Worm (Caenorhabditis elegans) whole organism, L2 larva: ENCODE data around the gene Y46B2A.3.

Experiments
- C34F6.9 ChIP-seq: fragments of 150-350 bp; optimal IDR thresholded peaks from 2 replicates; lab custom pipeline; 2014; ENCODE audit warnings: missing biosample characterization, missing genetic modification characterization
- F13H6.1 ChIP-seq: sonication (generic microtip); optimal IDR thresholded peaks from 2 replicates; lab custom pipeline; 2016; ENCODE audit warnings: missing genetic modification characterization, missing compliant biosample characterization
- Y55F3AM.14 ChIP-seq: fragments of 200-800 bp; sonication (Bioruptor generic); optimal IDR thresholded peaks from 2 replicates; lab custom pipeline; 2018; ENCODE audit warnings: mild to moderate bottlenecking, missing genetic modification characterization, missing compliant biosample characterization
- alr-1 ChIP-seq: fragments of 150-350 bp; optimal IDR thresholded peaks from 2 replicates; lab custom pipeline; 2014; ENCODE audit warnings: missing biosample characterization, missing genetic modification characterization
- ama-1 ChIP-seq: fragments of 150-350 bp; optimal IDR thresholded peaks from 2 replicates; lab custom pipeline; 2018; ENCODE audit warnings: inconsistent platforms
- blmp-1 ChIP-seq: sonication (generic microtip); optimal IDR thresholded peaks from 2 replicates; lab custom pipeline; 2017; ENCODE audit warnings: missing genetic modification characterization, mild to moderate bottlenecking, missing compliant biosample characterization, antibody characterized with exemption, moderate library complexity; ENCODE audit not compliant: insufficient read depth
- ceh-16 ChIP-seq: fragments of 150-350 bp; optimal IDR thresholded peaks from 2 replicates; lab custom pipeline; 2014; ENCODE audit warnings: missing biosample characterization, missing genetic modification characterization
- crh-2 ChIP-seq: sonication (generic microtip); optimal IDR thresholded peaks from 2 replicates; lab custom pipeline; 2017; ENCODE audit warnings: missing biosample characterization, missing genetic modification characterization
- egl-27 ChIP-seq: sonication (generic microtip); optimal IDR thresholded peaks from 3 replicates; lab custom pipeline; 2017; ENCODE audit warnings: missing biosample characterization, missing genetic modification reagents, missing genetic modification characterization
- elt-1 ChIP-seq: fragments of 150-350 bp; optimal IDR thresholded peaks from 2 replicates; lab custom pipeline; 2014; ENCODE audit warnings: missing biosample characterization, missing genetic modification characterization
- elt-3 ChIP-seq: sonication (generic microtip); optimal IDR thresholded peaks from 2 replicates; lab custom pipeline; 2017; ENCODE audit warnings: missing biosample characterization, missing genetic modification characterization
- fos-1 ChIP-seq: fragments of 150-350 bp; optimal IDR thresholded peaks from 2 replicates; lab custom pipeline; 2014; ENCODE audit warnings: missing biosample characterization, missing genetic modification characterization
- gmeb-1 ChIP-seq: fragments of 150-350 bp; optimal IDR thresholded peaks from 2 replicates; lab custom pipeline; 2014; ENCODE audit warnings: missing biosample characterization, missing genetic modification characterization
- lsy-2 ChIP-seq, 2 experiments: fragments of 150-350 bp in 1 of 2; sonication (generic microtip) in 1 of 2; optimal IDR thresholded peaks; 2 replicates each; lab custom pipeline; 2014 to 2017; ENCODE audit warnings: missing biosample characterization in 2 of 2, missing genetic modification characterization in 2 of 2
- mbf-1 ChIP-seq: sonication (generic microtip); optimal IDR thresholded peaks from 2 replicates; lab custom pipeline; 2017; ENCODE audit warnings: missing biosample characterization, missing genetic modification characterization
- mdl-1 ChIP-seq, 2 experiments: fragments of 150-350 bp in 1 of 2; sonication (generic microtip) in 1 of 2; optimal IDR thresholded peaks; 2 replicates each; lab custom pipeline; 2017; ENCODE audit warnings: missing biosample characterization in 2 of 2, missing genetic modification characterization in 2 of 2
- nhr-10 ChIP-seq: sonication (generic microtip); optimal IDR thresholded peaks from 2 replicates; lab custom pipeline; 2017; ENCODE audit warnings: missing biosample characterization, missing genetic modification characterization
- nhr-11 ChIP-seq: fragments of 150-350 bp; optimal IDR thresholded peaks from 2 replicates; lab custom pipeline; 2014; ENCODE audit warnings: missing biosample characterization, missing genetic modification characterization
- nhr-12 ChIP-seq: fragments of 150-350 bp; optimal IDR thresholded peaks from 2 replicates; lab custom pipeline; 2014; ENCODE audit warnings: missing biosample characterization, missing genetic modification characterization
- nhr-129 ChIP-seq: fragments of 150-350 bp; optimal IDR thresholded peaks from 2 replicates; lab custom pipeline; 2014; ENCODE audit warnings: missing biosample characterization, missing genetic modification characterization
- nhr-23 ChIP-seq: fragments of 150-350 bp; optimal IDR thresholded peaks from 2 replicates; lab custom pipeline; 2014; ENCODE audit warnings: missing biosample characterization, missing genetic modification reagents, missing genetic modification characterization
- nhr-237 ChIP-seq: fragments of 150-350 bp; optimal IDR thresholded peaks from 2 replicates; lab custom pipeline; 2014; ENCODE audit warnings: missing biosample characterization, missing genetic modification characterization
- nhr-6 ChIP-seq: fragments of 150-350 bp; optimal IDR thresholded peaks from 2 replicates; lab custom pipeline; 2014; ENCODE audit warnings: missing biosample characterization, missing genetic modification characterization
- nhr-77 ChIP-seq: fragments of 150-350 bp; optimal IDR thresholded peaks from 2 replicates; lab custom pipeline; 2014; ENCODE audit warnings: missing biosample characterization, missing genetic modification characterization
- peb-1 ChIP-seq: fragments of 150-350 bp; optimal IDR thresholded peaks from 2 replicates; lab custom pipeline; 2014; ENCODE audit warnings: missing biosample characterization, missing genetic modification characterization
- sma-3 ChIP-seq: sonication (generic microtip); optimal IDR thresholded peaks from 2 replicates; lab custom pipeline; 2016; ENCODE audit warnings: missing genetic modification reagents, missing genetic modification characterization, missing compliant biosample characterization
- sma-9 ChIP-seq, 2 experiments: fragments of 150-350 bp in 1 of 2; sonication (generic microtip) in 1 of 2; optimal IDR thresholded peaks; 2 replicates each; lab custom pipeline; 2014 to 2016; ENCODE audit warnings: missing genetic modification characterization in 2 of 2, mild to moderate bottlenecking in 1 of 2, missing biosample characterization in 1 of 2, missing compliant biosample characterization in 1 of 2, missing genetic modification reagents in 1 of 2, moderate library complexity in 1 of 2
- snpc-4 ChIP-seq: fragments of 150-350 bp; optimal IDR thresholded peaks from 2 replicates; lab custom pipeline; 2014; ENCODE audit warnings: missing biosample characterization, missing genetic modification characterization
- unc-55 ChIP-seq: fragments of 150-350 bp; sonication (generic microtip); optimal IDR thresholded peaks from 3 replicates; lab custom pipeline; 2014; ENCODE audit warnings: missing biosample characterization, missing genetic modification reagents, missing genetic modification characterization
- unc-62 ChIP-seq: fragments of 150-350 bp; optimal IDR thresholded peaks from 2 replicates; lab custom pipeline; 2014; ENCODE audit warnings: missing biosample characterization, missing genetic modification reagents, missing genetic modification characterization
- ztf-1 ChIP-seq: fragments of 200-800 bp; sonication (Bioruptor generic); conservative IDR thresholded peaks from 2 replicates; pipeline ENCODE4 v1.3.6; 2022; ENCODE audit warnings: missing genetic modification characterization, missing compliant biosample characterization

Gene Y46B2A.3

DNA sequence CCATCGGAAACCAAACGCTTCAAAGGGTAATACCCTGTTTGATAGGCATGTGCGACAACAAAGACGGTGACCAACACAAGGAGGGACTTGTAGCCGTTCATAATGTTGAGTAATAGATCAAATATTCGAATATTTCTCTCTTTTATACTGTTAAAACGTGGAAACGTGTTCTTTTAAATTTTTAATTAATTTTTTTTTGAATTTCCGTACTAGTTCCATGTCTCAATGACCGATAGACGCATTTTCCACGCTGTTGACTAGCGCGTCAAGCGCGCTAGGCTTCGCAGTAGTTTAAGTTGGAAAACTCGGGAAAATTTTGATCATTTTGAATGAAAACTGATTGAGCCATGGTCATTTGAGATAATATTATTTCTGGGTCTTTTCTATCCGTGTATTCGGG, at the start of gene Y46B2A.3:
TSS of gene Y46B2A.3 (minus strand) at position 101 of the 400 bp plus-strand sequence.
- no peak for TF ChIP-seq nhr-77
- no peak for TF ChIP-seq fos-1 (tag; lab: Kevin White, UChicago)
- TF ChIP-seq C34F6.9 (tag; lab: Kevin White, UChicago) = no peak
- no peak for TF ChIP-seq unc-55 (GFP tag; lab: Kevin White, UChicago)
- TF ChIP-seq, all 48 proteins: peak for 0

DNA sequence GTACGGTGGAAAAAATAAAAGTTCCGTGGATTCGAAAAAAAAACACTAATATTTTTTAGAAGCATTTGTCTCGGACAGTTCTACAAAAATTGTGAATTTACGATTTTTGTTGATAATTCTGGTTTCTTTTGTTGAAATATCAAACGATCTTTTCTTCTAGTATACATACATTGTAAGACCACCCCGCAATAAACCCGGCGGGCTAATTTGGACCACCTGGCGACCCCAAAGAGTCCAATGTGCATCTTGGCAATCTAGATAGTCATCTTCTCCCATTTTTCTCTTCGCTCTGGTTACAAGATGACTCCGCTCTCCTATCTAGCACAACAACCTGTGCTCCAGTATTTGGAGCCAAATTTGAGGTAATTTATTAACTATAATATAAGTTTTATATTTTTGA, 49.1 kb upstream of the Y46B2A.3 start, which contains the start of gene fbxc-29:
TSS of gene fbxc-29 (plus strand) at position 301 of the 400 bp plus-strand sequence.
- TF ChIP-seq nhr-11 (no peak), sma-3 (no peak), lsy-2 (tag; optimal IDR thresholded peaks at IDR 0.05; lab: Kevin White, UChicago) (no peak), nhr-12 (no peak), C34F6.9 (tag; lab: Kevin White, UChicago) (no peak), snpc-4 (tag; lab: Kevin White, UChicago) (no peak), elt-1 (tag; lab: Kevin White, UChicago) (no peak), mbf-1 (tag; lab: Kevin White, UChicago) (no peak), nhr-6 (tag; lab: Kevin White, UChicago) (no peak)

DNA sequence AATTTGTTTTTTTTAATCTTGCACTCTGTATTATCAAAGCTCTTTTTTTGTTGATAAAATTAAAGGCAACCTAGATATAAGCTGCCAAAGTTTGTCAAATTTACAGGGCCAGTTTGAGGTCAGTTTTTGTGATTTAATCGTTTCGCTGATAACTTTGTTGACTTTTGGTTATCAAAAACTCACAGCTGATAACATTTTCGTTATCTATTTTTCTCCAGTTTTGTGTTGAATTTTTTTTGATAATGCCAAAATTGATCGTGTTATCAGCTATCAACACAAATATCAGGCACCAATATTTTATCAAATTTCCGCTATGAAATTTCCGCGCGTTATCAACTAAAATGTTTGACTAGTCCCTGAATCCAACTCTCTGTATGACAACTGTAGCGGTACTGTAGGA, 48.5 kb upstream of the Y46B2A.3 start:
- TF ChIP-seq sma-9 (GFP tag; optimal IDR thresholded peaks at IDR 0.05; lab: Kevin White, UChicago) (peak; percentile 55), sma-9 (tag; optimal IDR thresholded peaks at IDR 0.05; lab: Kevin White, UChicago) (no peak), ceh-16 (no peak), alr-1 (no peak), lsy-2 (tag; optimal IDR thresholded peaks at IDR 0.05; lab: Kevin White, UChicago) (no peak), sma-3 (peak; percentile 26), crh-2 (peak; percentile 30), F13H6.1 (tag; lab: Kevin White, UChicago) (no peak), gmeb-1 (tag; lab: Kevin White, UChicago) (peak; percentile 59), fos-1 (tag; lab: Kevin White, UChicago) (peak; percentile 99), nhr-237 (tag; lab: Kevin White, UChicago) (no peak), Y55F3AM.14 (no peak), elt-3 (tag; lab: Kevin White, UChicago) (no peak), ztf-1 (GFP tag; lab: Robert Waterston, UW) (no peak), blmp-1 (tag; lab: Kevin White, UChicago) (no peak), unc-62 (no peak), peb-1 (tag; lab: Kevin White, UChicago) (no peak), nhr-23 (tag; lab: Kevin White, UChicago) (no peak), egl-27 (tag; lab: Kevin White, UChicago) (peak; percentile 85)

DNA sequence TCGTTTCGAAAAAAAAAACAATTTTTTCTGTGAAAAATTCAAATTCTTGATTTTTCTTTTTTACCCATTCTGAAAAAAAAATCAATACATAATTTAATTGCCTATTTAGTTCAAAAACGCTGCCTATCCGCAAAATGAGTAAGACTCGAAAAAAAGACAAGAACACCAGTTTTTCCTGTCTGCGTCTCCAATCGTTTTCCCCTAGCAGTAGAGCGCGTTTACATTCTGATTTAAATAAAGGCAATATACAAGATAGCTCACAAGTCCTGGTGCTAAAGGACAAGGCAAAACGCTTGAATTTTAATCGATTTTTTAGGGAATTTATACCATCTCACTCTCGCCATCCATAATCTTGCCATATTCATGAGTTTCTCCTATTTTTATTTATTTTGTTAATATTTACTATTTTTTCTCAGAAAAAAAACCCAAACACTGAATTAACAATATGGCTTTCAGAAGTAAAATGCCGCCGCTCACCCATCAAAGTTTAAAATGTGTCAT, 46.6 kb upstream of the Y46B2A.3 start, which contains the start of gene fbxc-33:
TSS of gene fbxc-33 (plus strand) at position 451 of the 501 bp plus-strand sequence.
- TF ChIP-seq Y55F3AM.14 = no peak
- peak; percentile 14 for TF ChIP-seq gmeb-1 (tag; lab: Kevin White, UChicago)
- no peak for TF ChIP-seq peb-1 (tag; lab: Kevin White, UChicago)
- no peak for TF ChIP-seq nhr-11
- TF ChIP-seq nhr-129 (tag; lab: Kevin White, UChicago) = peak; percentile 1
- TF ChIP-seq C34F6.9 (tag; lab: Kevin White, UChicago) = peak; percentile 67
- TF ChIP-seq nhr-10 (tag; lab: Kevin White, UChicago) = no peak
- peak; percentile 19 for TF ChIP-seq fos-1 (tag; lab: Kevin White, UChicago)
- peak; percentile 53 for TF ChIP-seq unc-55 (GFP tag; lab: Kevin White, UChicago)
- no peak for TF ChIP-seq ama-1 (lab: Kevin White, UChicago)

DNA sequence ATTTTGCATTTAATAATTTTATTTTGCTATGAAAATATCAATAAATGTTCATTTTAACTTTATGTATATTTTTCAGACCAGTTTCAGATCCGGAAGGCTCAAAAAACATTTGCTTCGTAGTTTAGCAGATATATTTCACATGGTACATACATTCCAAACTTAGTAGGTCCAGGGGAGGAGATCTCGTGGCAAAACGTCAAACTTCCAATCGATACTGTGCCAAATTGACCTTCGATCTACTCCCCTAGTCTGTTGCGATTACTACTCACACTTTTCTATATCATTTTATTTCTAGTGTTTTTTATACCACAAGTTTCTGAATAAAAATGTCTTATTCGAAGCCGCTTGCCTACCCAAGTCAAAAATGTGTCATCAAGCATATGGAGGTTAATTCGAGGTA, 45.0 kb upstream of the Y46B2A.3 start, which contains the start of gene fbxc-31:
TSS of gene fbxc-31 (plus strand) at position 301 of the 400 bp plus-strand sequence.
- TF ChIP-seq fos-1 (tag; lab: Kevin White, UChicago) (no peak), nhr-77 (no peak), ztf-1 (GFP tag; lab: Robert Waterston, UW) (no peak), lsy-2 (tag; optimal IDR thresholded peaks at IDR 0.05; lab: Kevin White, UChicago) (no peak), mdl-1 (tag; optimal IDR thresholded peaks at IDR 0.05; lab: Kevin White, UChicago) (no peak), nhr-129 (tag; lab: Kevin White, UChicago) (no peak), nhr-12 (no peak), unc-55 (GFP tag; lab: Kevin White, UChicago) (no peak)
